Worm (Caenorhabditis elegans) whole organism, L1 larva: ENCODE data around the gene T21C9.9.

Experiments used
- C04F5.9 ChIP-seq: sonication (generic microtip); optimal IDR thresholded peaks from 2 replicates; lab custom pipeline; 2016; ENCODE audit warnings: missing genetic modification characterization, missing compliant biosample characterization
- C16A3.4 ChIP-seq: fragments of 150-350 bp; optimal IDR thresholded peaks from 2 replicates; lab custom pipeline; 2014; ENCODE audit warnings: missing biosample characterization, missing genetic modification characterization
- C34B4.2 ChIP-seq: sonication (generic microtip); optimal IDR thresholded peaks from 2 replicates; lab custom pipeline; 2017; ENCODE audit warnings: mild to moderate bottlenecking, missing genetic modification characterization, missing compliant biosample characterization
- blmp-1 ChIP-seq: fragments of 150-350 bp; optimal IDR thresholded peaks from 2 replicates; lab custom pipeline; 2014; ENCODE audit warnings: missing biosample characterization, missing genetic modification characterization
- ceh-63 ChIP-seq: fragments of 200-800 bp; sonication (Bioruptor generic); optimal IDR thresholded peaks from 2 replicates; lab custom pipeline; 2018; ENCODE audit warnings: mild to moderate bottlenecking, missing genetic modification characterization, missing compliant biosample characterization
- ceh-88 ChIP-seq: fragments of 200-800 bp; sonication (Bioruptor generic); IDR thresholded peaks from 2 replicates; pipeline ENCODE4 v1.3.6; 2022; ENCODE audit warnings: missing genetic modification characterization, missing compliant biosample characterization
- dpl-1 ChIP-seq, 3 experiments: fragments of 150-350 bp in 2 of 3; sonication (generic microtip) in 1 of 3; optimal IDR thresholded peaks; 2 replicates each; lab custom pipeline; 2014 to 2017; ENCODE audit warnings: missing biosample characterization in 3 of 3, missing genetic modification characterization in 3 of 3, missing genetic modification reagents in 3 of 3
- dsc-1 ChIP-seq: sonication (generic microtip); optimal IDR thresholded peaks from 2 replicates; lab custom pipeline; 2016; ENCODE audit warnings: mild to moderate bottlenecking, missing genetic modification characterization, missing compliant biosample characterization
- efl-1 ChIP-seq, 4 experiments: fragments of 150-350 bp; optimal IDR thresholded peaks in 3 of 4; peaks in 1 of 4; 1 replicate in 1 of 4; 2 replicates in 3 of 4; lab custom pipeline; 2014; ENCODE audit warnings: missing biosample characterization in 2 of 4, missing genetic modification characterization in 2 of 4, missing genetic modification reagents in 2 of 4
- efl-3 ChIP-seq: fragments of 200-800 bp; sonication (Bioruptor generic); optimal IDR thresholded peaks from 2 replicates; lab custom pipeline; 2018; ENCODE audit warnings: mild to moderate bottlenecking, missing genetic modification characterization, missing compliant biosample characterization
- egl-27 ChIP-seq, 2 experiments: fragments of 150-350 bp in 1 of 2; sonication (generic microtip); optimal IDR thresholded peaks; 3 replicates each; lab custom pipeline; 2017 to 2018; ENCODE audit warnings: missing biosample characterization in 2 of 2, missing genetic modification characterization in 2 of 2, missing genetic modification reagents in 2 of 2
- elt-3 ChIP-seq, 6 experiments: fragments of 150-350 bp in 1 of 6; sonication (generic microtip); optimal IDR thresholded peaks; 2 replicates each; lab custom pipeline; 2017 to 2018; ENCODE audit warnings: missing biosample characterization in 6 of 6, missing genetic modification characterization in 6 of 6, inconsistent platforms in 1 of 6
- ets-5 ChIP-seq: fragments of 200-800 bp; sonication (Bioruptor generic); IDR thresholded peaks from 2 replicates; pipeline ENCODE4 v1.3.6; 2022; ENCODE audit warnings: missing genetic modification characterization, missing compliant biosample characterization
- fkh-10 ChIP-seq: sonication (generic microtip); optimal IDR thresholded peaks from 2 replicates; lab custom pipeline; 2017; ENCODE audit warnings: missing biosample characterization, missing genetic modification reagents, missing genetic modification characterization
- fkh-8 ChIP-seq: sonication (generic microtip); optimal IDR thresholded peaks from 2 replicates; lab custom pipeline; 2016; ENCODE audit warnings: mild to moderate bottlenecking, missing genetic modification characterization, missing compliant biosample characterization
- grh-1 ChIP-seq: fragments of 200-800 bp; sonication (Bioruptor generic); IDR thresholded peaks from 2 replicates; pipeline ENCODE4 v1.3.6; 2022; ENCODE audit warnings: missing genetic modification reagents, missing genetic modification characterization, missing compliant biosample characterization
- hlh-17 ChIP-seq: fragments of 200-800 bp; sonication (Bioruptor generic); optimal IDR thresholded peaks from 2 replicates; lab custom pipeline; 2018; ENCODE audit warnings: missing genetic modification characterization, mild to moderate bottlenecking, missing compliant biosample characterization, moderate library complexity, borderline replicate concordance
- hpl-2 ChIP-seq: fragments of 150-350 bp; optimal IDR thresholded peaks from 2 replicates; lab custom pipeline; 2014; ENCODE audit warnings: missing biosample characterization, missing genetic modification reagents, missing genetic modification characterization
- lin-14 ChIP-seq: fragments of 200-800 bp; sonication (Bioruptor generic); optimal IDR thresholded peaks from 2 replicates; lab custom pipeline; 2018; ENCODE audit warnings: mild to moderate bottlenecking, missing genetic modification characterization, moderate library complexity, missing compliant biosample characterization
- lin-15B ChIP-seq: fragments of 150-350 bp; sonication (generic microtip); optimal IDR thresholded peaks from 3 replicates; lab custom pipeline; 2014; ENCODE audit warnings: missing biosample characterization, missing genetic modification characterization
- lin-35 ChIP-seq, 2 experiments: fragments of 150-350 bp; optimal IDR thresholded peaks; 2 replicates each; lab custom pipeline; 2014; ENCODE audit warnings: missing biosample characterization in 2 of 2, missing genetic modification characterization in 2 of 2, missing genetic modification reagents in 2 of 2
- nhr-19 ChIP-seq: fragments of 200-800 bp; sonication (Bioruptor generic); conservative IDR thresholded peaks from 2 replicates; pipeline ENCODE4 v1.3.6; 2022; ENCODE audit warnings: missing genetic modification characterization, missing compliant biosample characterization
- nhr-20 ChIP-seq: sonication (generic microtip); optimal IDR thresholded peaks from 2 replicates; lab custom pipeline; 2016; ENCODE audit warnings: mild to moderate bottlenecking, missing genetic modification characterization, missing compliant biosample characterization
- nhr-237 ChIP-seq: fragments of 150-350 bp; optimal IDR thresholded peaks from 2 replicates; lab custom pipeline; 2014; ENCODE audit warnings: missing biosample characterization, missing genetic modification characterization
- nhr-28 ChIP-seq: fragments of 150-350 bp; optimal IDR thresholded peaks from 2 replicates; lab custom pipeline; 2014; ENCODE audit warnings: missing biosample characterization, missing genetic modification characterization
- nhr-71 ChIP-seq: sonication (generic microtip); optimal IDR thresholded peaks from 2 replicates; lab custom pipeline; 2016; ENCODE audit warnings: mild to moderate bottlenecking, missing genetic modification characterization, moderate library complexity, missing compliant biosample characterization
- nhr-76 ChIP-seq: sonication (generic microtip); optimal IDR thresholded peaks from 2 replicates; lab custom pipeline; 2017; ENCODE audit warnings: missing biosample characterization, missing genetic modification characterization
- nhr-84 ChIP-seq: sonication (generic microtip); optimal IDR thresholded peaks from 2 replicates; lab custom pipeline; 2017; ENCODE audit warnings: missing biosample characterization, missing genetic modification characterization
- nhr-85 ChIP-seq: sonication (generic microtip); peaks from one replicate; lab custom pipeline; 2016; ENCODE audit warnings: missing genetic modification characterization, inconsistent platforms, missing compliant biosample characterization
- pag-3 ChIP-seq: sonication (generic microtip); optimal IDR thresholded peaks from 2 replicates; lab custom pipeline; 2017; ENCODE audit warnings: missing genetic modification characterization, mild to moderate bottlenecking, missing compliant biosample characterization, antibody characterized with exemption, borderline replicate concordance; ENCODE audit not compliant: insufficient read depth
- rnt-1 ChIP-seq: sonication (generic microtip); optimal IDR thresholded peaks from 2 replicates; lab custom pipeline; 2016; ENCODE audit warnings: mild to moderate bottlenecking, missing genetic modification characterization, moderate library complexity, missing compliant biosample characterization
- sox-4 ChIP-seq: sonication (generic microtip); optimal IDR thresholded peaks from 2 replicates; lab custom pipeline; 2016; ENCODE audit warnings: missing genetic modification characterization, missing compliant biosample characterization
- sup-37 ChIP-seq: fragments of 200-800 bp; sonication (Bioruptor generic); optimal IDR thresholded peaks from 2 replicates; lab custom pipeline; 2018; ENCODE audit warnings: mild to moderate bottlenecking, missing genetic modification characterization, missing compliant biosample characterization
- swsn-7 ChIP-seq: sonication (generic microtip); optimal IDR thresholded peaks from 2 replicates; lab custom pipeline; 2016; ENCODE audit warnings: missing genetic modification characterization, missing compliant biosample characterization
- tbx-2 ChIP-seq: sonication (generic microtip); optimal IDR thresholded peaks from 2 replicates; lab custom pipeline; 2016; ENCODE audit warnings: missing genetic modification characterization, missing compliant biosample characterization
- tlp-1 ChIP-seq: fragments of 150-350 bp; optimal IDR thresholded peaks from 2 replicates; lab custom pipeline; 2014; ENCODE audit warnings: missing biosample characterization, missing genetic modification characterization
- unc-130 ChIP-seq: fragments of 150-350 bp; optimal IDR thresholded peaks from 2 replicates; lab custom pipeline; 2017; ENCODE audit warnings: missing biosample characterization, missing genetic modification characterization, inconsistent platforms
- unc-30 ChIP-seq: sonication (generic microtip); optimal IDR thresholded peaks from 2 replicates; lab custom pipeline; 2017; ENCODE audit warnings: missing biosample characterization, missing genetic modification characterization
- unc-98 ChIP-seq: fragments of 200-800 bp; sonication (Bioruptor generic); IDR thresholded peaks from 2 replicates; pipeline ENCODE4 v1.3.6; 2022; ENCODE audit warnings: missing genetic modification characterization, missing compliant biosample characterization
- vab-15 ChIP-seq: sonication (generic microtip); optimal IDR thresholded peaks from 2 replicates; lab custom pipeline; 2017; ENCODE audit warnings: missing genotype, mild to moderate bottlenecking, missing genetic modification characterization, missing compliant biosample characterization
- xbp-1 ChIP-seq: sonication (generic microtip); optimal IDR thresholded peaks from 2 replicates; lab custom pipeline; 2016; ENCODE audit warnings: missing genetic modification characterization, missing compliant biosample characterization
- ztf-11 ChIP-seq, 2 experiments: sonication (generic microtip); optimal IDR thresholded peaks; 2 replicates each; lab custom pipeline; 2016 to 2017; ENCODE audit warnings: missing genetic modification characterization in 2 of 2, missing biosample characterization in 1 of 2, missing compliant biosample characterization in 1 of 2
- ztf-4 ChIP-seq: fragments of 150-350 bp; optimal IDR thresholded peaks from 2 replicates; lab custom pipeline; 2014; ENCODE audit warnings: missing biosample characterization, missing genetic modification characterization

Gene T21C9.9

ce11 chrV:10561632-10562031, 30.7 kb downstream of the T21C9.9 start:
- TF ChIP-seq unc-30: no peak
- TF ChIP-seq C34B4.2 (tag; lab: Kevin White, UChicago): no peak
- TF ChIP-seq hpl-2 (GFP tag; lab: Kevin White, UChicago): no peak
- no peak for TF ChIP-seq tbx-2 (tag; lab: Kevin White, UChicago)
- TF ChIP-seq lin-35 (GFP tag; optimal IDR thresholded peaks at IDR 0.05; lab: Kevin White, UChicago): no peak
- no peak for TF ChIP-seq xbp-1 (tag; lab: Kevin White, UChicago)
- no peak for TF ChIP-seq elt-3 (tag; optimal IDR thresholded peaks at IDR 0.05; lab: Kevin White, UChicago)
- TF ChIP-seq pag-3: no peak
- no peak for TF ChIP-seq dsc-1 (tag; lab: Kevin White, UChicago)
- TF ChIP-seq nhr-84 (tag; lab: Kevin White, UChicago): no peak
- TF ChIP-seq ceh-63 (GFP tag; lab: Kevin White, UChicago): no peak
- TF ChIP-seq sox-4: no peak
- TF ChIP-seq ceh-88 (GFP tag; lab: Robert Waterston, UW): no peak
- TF ChIP-seq egl-27 (tag; optimal IDR thresholded peaks at IDR 0.05; lab: Kevin White, UChicago): no peak
- no peak for TF ChIP-seq C04F5.9 (tag; lab: Kevin White, UChicago)
- no peak for TF ChIP-seq vab-15 (tag; lab: Kevin White, UChicago)
- no peak for TF ChIP-seq efl-3 (GFP tag; lab: Kevin White, UChicago)
- no peak for TF ChIP-seq ztf-4 (tag; lab: Kevin White, UChicago)

- TF ChIP-seq nhr-237 (no peak), ztf-11 (tag; optimal IDR thresholded peaks at IDR 0.05; lab: Kevin White, UChicago) (no peak), ets-5 (no peak), C16A3.4 (tag; lab: Kevin White, UChicago) (no peak), unc-30 (no peak), lin-15B (tag; lab: Kevin White, UChicago) (no peak), nhr-76 (no peak), C34B4.2 (tag; lab: Kevin White, UChicago) (no peak)
Measured at ce11 chrV:10560621-10561020, 31.8 kb downstream of the T21C9.9 start, which contains the start of gene col-152. TSS of gene col-152 (plus strand) at chrV:10560921.

ce11 chrV:10557676-10558075, 34.7 kb downstream of the T21C9.9 start, which contains the start of gene best-14:
TSS of gene best-14 (plus strand) at chrV:10557976.
- TF ChIP-seq lin-35 (GFP tag; optimal IDR thresholded peaks at IDR 0.05; lab: Kevin White, UChicago) (no peak), ets-5 (no peak), dsc-1 (tag; lab: Kevin White, UChicago) (no peak), blmp-1 (peak; percentile 64), rnt-1 (tag; lab: Kevin White, UChicago) (no peak), tlp-1 (tag; lab: Kevin White, UChicago) (no peak), lin-14 (GFP tag; lab: Kevin White, UChicago) (peak; percentile 10), efl-1 (optimal IDR thresholded peaks at IDR 0.05; lab: Kevin White, UChicago) (no peak), efl-1 (GFP tag; optimal IDR thresholded peaks at IDR 0.05 in 1 of 2; lab: Kevin White, UChicago) (no peak), unc-98 (GFP tag; lab: Robert Waterston, UW) (no peak), nhr-28 (tag; lab: Kevin White, UChicago) (no peak)
- TF ChIP-seq, all 84 proteins: peak for 2

ce11 chrV:10557094-10557493, 35.3 kb downstream of the T21C9.9 start:
- TF ChIP-seq sup-37 (GFP tag; lab: Kevin White, UChicago) (no peak), nhr-19 (GFP tag; lab: Robert Waterston, UW) (peak; percentile 7; the same call in 1 of the 2 replicates), nhr-71 (tag; lab: Kevin White, UChicago) (peak; percentile 41), nhr-20 (tag; lab: Kevin White, UChicago) (peak; percentile 48), C16A3.4 (tag; lab: Kevin White, UChicago) (peak; percentile 9), vab-15 (tag; lab: Kevin White, UChicago) (peak; percentile 71), xbp-1 (tag; lab: Kevin White, UChicago) (no peak), grh-1 (0 out of 2 replicates have a peak, but pooled peaks have one; percentile 19), hlh-17 (GFP tag; lab: Kevin White, UChicago) (no peak), swsn-7 (tag; lab: Kevin White, UChicago) (no peak), dpl-1 (GFP tag; optimal IDR thresholded peaks at IDR 0.05; lab: Kevin White, UChicago) (peak in 1 of 3 experiments; percentile 14), elt-3 (tag; optimal IDR thresholded peaks at IDR 0.05; lab: Kevin White, UChicago) (peak in 5 of 6 experiments; percentile 45 to 80 (median 69)), fkh-8 (tag; lab: Kevin White, UChicago) (no peak), nhr-85 (tag; lab: Kevin White, UChicago) (peak; percentile 87), blmp-1 (peak; percentile 90), nhr-84 (tag; lab: Kevin White, UChicago) (no peak), fkh-10 (no peak), egl-27 (tag; optimal IDR thresholded peaks at IDR 0.05; lab: Kevin White, UChicago) (no peak), unc-130 (tag; lab: Kevin White, UChicago) (peak; percentile 57), efl-1 (optimal IDR thresholded peaks at IDR 0.05; lab: Kevin White, UChicago) (no peak), efl-1 (GFP tag; optimal IDR thresholded peaks at IDR 0.05 in 1 of 2; lab: Kevin White, UChicago) (peak in 1 of 2 experiments; percentile 67)
- TF ChIP-seq, all 84 proteins: peak for 12
